Fruit fly (Drosophila melanogaster) whole organism, prepupa: Measurements from ENCODE around the gene CG34149.

ENCODE experiments used
- CG1621 ChIP-seq: fragments of 200-800 bp; sonication (Bioruptor generic); optimal IDR thresholded peaks from 3 replicates; lab custom pipeline; 2018; ENCODE audit warnings: missing biosample characterization, mild to moderate bottlenecking, missing genetic modification characterization
- CG7368 ChIP-seq: fragments of 200-800 bp; sonication (Bioruptor generic); optimal IDR thresholded peaks from 3 replicates; lab custom pipeline; 2016; ENCODE audit warnings: missing biosample characterization, missing genetic modification characterization
- Ets96B ChIP-seq: fragments of 200-800 bp; optimal IDR thresholded peaks from 2 replicates; lab custom pipeline; 2019; ENCODE audit warnings: missing biosample characterization, mild to moderate bottlenecking, missing genetic modification characterization, moderate library complexity
- OdsH ChIP-seq: fragments of 200-800 bp; sonication (Bioruptor generic); optimal IDR thresholded peaks from 3 replicates; lab custom pipeline; 2016; ENCODE audit warnings: missing biosample characterization, missing genetic modification characterization
- Smox ChIP-seq: fragments of 200-800 bp; sonication (Bioruptor generic); optimal IDR thresholded peaks from 3 replicates; lab custom pipeline; 2016; ENCODE audit warnings: missing biosample characterization, missing genetic modification characterization
- Sox102F ChIP-seq: fragments of 200-800 bp; sonication (Bioruptor generic); optimal IDR thresholded peaks from 2 replicates; lab custom pipeline; 2016; ENCODE audit warnings: missing biosample characterization, mild to moderate bottlenecking, missing genetic modification characterization
- cyc ChIP-seq: fragments of 200-800 bp; sonication (Bioruptor generic); optimal IDR thresholded peaks from 3 replicates; lab custom pipeline; 2016; ENCODE audit warnings: missing biosample characterization, missing genetic modification characterization
- dsx ChIP-seq: fragments of 200-800 bp; optimal IDR thresholded peaks from 3 replicates; lab custom pipeline; 2019; ENCODE audit warnings: missing biosample characterization, mild to moderate bottlenecking, missing genetic modification characterization, moderate library complexity; ENCODE audit not compliant: poor library complexity, severe bottlenecking
- eg ChIP-seq: fragments of 200-800 bp; sonication (Bioruptor generic); IDR thresholded peaks from 3 replicates; pipeline ENCODE4 v1.3.6; 2022; ENCODE audit warnings: missing biosample characterization, missing genetic modification characterization
- spab ChIP-seq: fragments of 200-800 bp; sonication (Bioruptor generic); optimal IDR thresholded peaks from 2 replicates; lab custom pipeline; 2017; ENCODE audit warnings: missing biosample characterization, mild to moderate bottlenecking, missing genetic modification characterization, missing genetic modification reagents
- vri ChIP-seq: fragments of 200-800 bp; sonication (Bioruptor generic); optimal IDR thresholded peaks from 3 replicates; lab custom pipeline; 2016; ENCODE audit warnings: missing biosample characterization, mild to moderate bottlenecking, missing genetic modification characterization

- TF ChIP-seq Smox (GFP tag; lab: Kevin White, UChicago) = no peak
- TF ChIP-seq Sox102F (GFP tag; lab: Kevin White, UChicago) = no peak
- no peak for TF ChIP-seq spab (GFP tag; lab: Kevin White, UChicago)
- no peak for TF ChIP-seq eg (GFP tag; lab: Robert Waterston, UW)
- no peak for TF ChIP-seq CG1621 (tag; lab: Kevin White, UChicago)
- no peak for TF ChIP-seq cyc (GFP tag; lab: Kevin White, UChicago)
- TF ChIP-seq dsx (GFP tag; lab: Kevin White, UChicago) = no peak
- peak; percentile 46 for TF ChIP-seq vri (GFP tag; lab: Kevin White, UChicago)
- no peak for TF ChIP-seq CG7368
- TF ChIP-seq Ets96B (tag; lab: Kevin White, UChicago) = no peak
- TF ChIP-seq OdsH = no peak
Measured at dm6 chr3R:22420911-22421310, 41.0 kb downstream of the CG34149 start, which contains the start of the genes Nop56 and mats.
